Fruit fly (Drosophila melanogaster) whole organism, adult: ENCODE measurements around the gene MtnA.

Experiments used
- CG11617 ChIP-seq: fragments of 200-800 bp; sonication (Bioruptor generic); optimal IDR thresholded peaks from 2 replicates; lab custom pipeline; 2017; ENCODE audit warnings: mild to moderate bottlenecking, missing biosample characterization, missing genetic modification reagents, missing genetic modification characterization
- CG12768 ChIP-seq: fragments of 200-800 bp; sonication (Bioruptor generic); optimal IDR thresholded peaks from 2 replicates; lab custom pipeline; 2017; ENCODE audit warnings: missing biosample characterization, missing genetic modification characterization, mild to moderate bottlenecking, moderate library complexity, missing genetic modification reagents
- CG14711 ChIP-seq: fragments of 200-800 bp; sonication (Bioruptor generic); optimal IDR thresholded peaks from 2 replicates; lab custom pipeline; 2018; ENCODE audit warnings: missing biosample characterization, mild to moderate bottlenecking, missing genetic modification characterization, moderate library complexity
- CG1620 ChIP-seq: fragments of 200-800 bp; sonication (Bioruptor generic); optimal IDR thresholded peaks from 2 replicates; lab custom pipeline; 2016; ENCODE audit warnings: missing biosample characterization, missing genetic modification characterization
- CG33017 ChIP-seq: fragments of 200-800 bp; sonication (Bioruptor generic); optimal IDR thresholded peaks from 2 replicates; lab custom pipeline; 2018; ENCODE audit warnings: missing biosample characterization, mild to moderate bottlenecking, missing genetic modification characterization, moderate library complexity
- CG5204 ChIP-seq: fragments of 200-800 bp; sonication (Bioruptor generic); optimal IDR thresholded peaks from 2 replicates; lab custom pipeline; 2016; ENCODE audit warnings: missing biosample characterization, missing genetic modification characterization
- CG7045 ChIP-seq: fragments of 200-800 bp; sonication (Bioruptor generic); optimal IDR thresholded peaks from 2 replicates; lab custom pipeline; 2017; ENCODE audit warnings: missing biosample characterization, mild to moderate bottlenecking, missing genetic modification characterization
- CG7101 ChIP-seq: fragments of 200-800 bp; sonication (Bioruptor generic); optimal IDR thresholded peaks from 2 replicates; lab custom pipeline; 2018; ENCODE audit warnings: missing biosample characterization, mild to moderate bottlenecking, missing genetic modification characterization, moderate library complexity
- Clk ChIP-seq: fragments of 200-800 bp; sonication (Bioruptor generic); optimal IDR thresholded peaks from 2 replicates; lab custom pipeline; 2017; ENCODE audit warnings: missing biosample characterization, missing genetic modification characterization
- Crg-1 ChIP-seq: fragments of 200-800 bp; sonication (Bioruptor generic); optimal IDR thresholded peaks from 2 replicates; lab custom pipeline; 2016; ENCODE audit warnings: missing biosample characterization, missing genetic modification characterization
- Hr96 ChIP-seq: fragments of 200-800 bp; sonication (Bioruptor generic); optimal IDR thresholded peaks from 2 replicates; lab custom pipeline; 2016; ENCODE audit warnings: missing biosample characterization, missing genetic modification characterization
- Mnt ChIP-seq: fragments of 200-800 bp; sonication (Bioruptor generic); optimal IDR thresholded peaks from 2 replicates; lab custom pipeline; 2016; ENCODE audit warnings: missing biosample characterization, mild to moderate bottlenecking, missing genetic modification characterization
- bab1 ChIP-seq: fragments of 200-800 bp; sonication (Bioruptor generic); optimal IDR thresholded peaks from 3 replicates; lab custom pipeline; 2019; ENCODE audit warnings: missing biosample characterization, mild to moderate bottlenecking, missing genetic modification characterization, moderate library complexity
- cic ChIP-seq: fragments of 200-800 bp; sonication (Bioruptor generic); optimal IDR thresholded peaks from 2 replicates; lab custom pipeline; 2017; ENCODE audit warnings: missing biosample characterization, mild to moderate bottlenecking, missing genetic modification characterization, moderate library complexity
- cnc ChIP-seq, 2 experiments: fragments of >200 bp; optimal IDR thresholded peaks; 2 replicates each; lab custom pipeline; 2017
- kay ChIP-seq: fragments of 200-800 bp; sonication (Bioruptor generic); peaks from one replicate; lab custom pipeline; 2016; ENCODE audit warnings: missing biosample characterization, missing genetic modification characterization, borderline replicate concordance
- ovo ChIP-seq: fragments of 200-800 bp; sonication (Bioruptor generic); optimal IDR thresholded peaks from 2 replicates; lab custom pipeline; 2016; ENCODE audit warnings: missing biosample characterization, missing genetic modification characterization
- pad ChIP-seq: fragments of 200-800 bp; sonication (Bioruptor generic); optimal IDR thresholded peaks from 3 replicates; lab custom pipeline; 2017; ENCODE audit warnings: missing biosample characterization, missing genetic modification characterization, mild to moderate bottlenecking, moderate library complexity, missing genetic modification reagents
- tj ChIP-seq: fragments of 200-800 bp; sonication (Bioruptor generic); optimal IDR thresholded peaks from 3 replicates; lab custom pipeline; 2017; ENCODE audit warnings: missing biosample characterization, mild to moderate bottlenecking, missing genetic modification characterization, moderate library complexity
- toe ChIP-seq: fragments of 200-800 bp; sonication (Bioruptor generic); optimal IDR thresholded peaks from 2 replicates; lab custom pipeline; 2016; ENCODE audit warnings: missing biosample characterization, missing genetic modification characterization

Gene MtnA

dm6 chr3R:9791177-9791806, 7.1 kb upstream of the MtnA start, which contains the start of the genes CG12945 and CG8507:
CG12945 (minus strand) TSS chr3R:9791221.
CG8507 (plus strand) TSS chr3R:9791483.
- peak; percentile 97 for TF ChIP-seq tj
- peak; percentile 53 for TF ChIP-seq CG33017
- peak; percentile 50 for TF ChIP-seq CG14711 (tag; lab: Kevin White, UChicago)
- peak; percentile 74 for TF ChIP-seq Crg-1 (GFP tag; lab: Kevin White, UChicago)
- peak; percentile 65 for TF ChIP-seq CG7101 (tag; lab: Kevin White, UChicago)
- TF ChIP-seq cic (GFP tag; lab: Kevin White, UChicago), result peak; percentile 44
- no peak for TF ChIP-seq Hr96 (GFP tag; lab: Kevin White, UChicago)
- peak; percentile 72 for TF ChIP-seq CG1620
- TF ChIP-seq Clk (GFP tag; lab: Kevin White, UChicago), result no peak
- no peak for TF ChIP-seq kay
- no peak for TF ChIP-seq cnc (optimal IDR thresholded peaks at IDR 0.05; lab: Kevin White, UChicago)
- TF ChIP-seq ovo (GFP tag; lab: Kevin White, UChicago), result peak; percentile 72
- TF ChIP-seq CG11617 (GFP tag; lab: Kevin White, UChicago), result peak; percentile 56
- TF ChIP-seq CG5204 (GFP tag; lab: Kevin White, UChicago), result no peak
- peak; percentile 41 for TF ChIP-seq Mnt
- TF ChIP-seq CG12768 (GFP tag; lab: Kevin White, UChicago), result peak; percentile 52
- peak; percentile 79 for TF ChIP-seq bab1 (GFP tag; lab: Kevin White, UChicago)
- peak; percentile 55 for TF ChIP-seq pad (GFP tag; lab: Kevin White, UChicago)

dm6 chr3R:9783240-9783917, 791 bp downstream of the MtnA start:
- TF ChIP-seq cic (GFP tag; lab: Kevin White, UChicago), result no peak
- TF ChIP-seq CG14711 (tag; lab: Kevin White, UChicago), result peak; percentile 18
- no peak for TF ChIP-seq CG5204 (GFP tag; lab: Kevin White, UChicago)
- peak; percentile 16 for TF ChIP-seq CG7101 (tag; lab: Kevin White, UChicago)
- no peak for TF ChIP-seq cnc (optimal IDR thresholded peaks at IDR 0.05; lab: Kevin White, UChicago)
- TF ChIP-seq ovo (GFP tag; lab: Kevin White, UChicago), result peak; percentile 0
- TF ChIP-seq bab1 (GFP tag; lab: Kevin White, UChicago), result peak; percentile 62
- no peak for TF ChIP-seq CG1620
- peak; percentile 37 for TF ChIP-seq CG33017
- TF ChIP-seq Crg-1 (GFP tag; lab: Kevin White, UChicago), result no peak

dm6 chr3R:9779764-9780163, 4.4 kb downstream of the MtnA start, which contains the start of gene CG12947:
CG12947 (plus strand) TSS chr3R:9780064.
- TF ChIP-seq CG12768 (GFP tag; lab: Kevin White, UChicago) (no peak), CG1620 (no peak), CG33017 (no peak), CG5204 (GFP tag; lab: Kevin White, UChicago) (no peak), cic (GFP tag; lab: Kevin White, UChicago) (no peak), CG7045 (GFP tag; lab: Kevin White, UChicago) (no peak), CG7101 (tag; lab: Kevin White, UChicago) (no peak), CG11617 (GFP tag; lab: Kevin White, UChicago) (no peak)

- TF ChIP-seq toe (peak; percentile 92), bab1 (GFP tag; lab: Kevin White, UChicago) (peak; percentile 93), kay (no peak), CG7045 (GFP tag; lab: Kevin White, UChicago) (peak; percentile 42), CG5204 (GFP tag; lab: Kevin White, UChicago) (no peak), CG33017 (peak; percentile 53), ovo (GFP tag; lab: Kevin White, UChicago) (peak; percentile 73), Crg-1 (GFP tag; lab: Kevin White, UChicago) (peak; percentile 93), Clk (GFP tag; lab: Kevin White, UChicago) (peak; percentile 62), cnc (optimal IDR thresholded peaks at IDR 0.05; lab: Kevin White, UChicago) (no peak), CG11617 (GFP tag; lab: Kevin White, UChicago) (peak; percentile 83), CG1620 (peak; percentile 94), CG12768 (GFP tag; lab: Kevin White, UChicago) (peak; percentile 70), Hr96 (GFP tag; lab: Kevin White, UChicago) (peak; percentile 87), cic (GFP tag; lab: Kevin White, UChicago) (peak; percentile 74), tj (peak; percentile 50), CG14711 (tag; lab: Kevin White, UChicago) (peak; percentile 69), pad (GFP tag; lab: Kevin White, UChicago) (peak; percentile 71), CG7101 (tag; lab: Kevin White, UChicago) (peak; percentile 86), Mnt (peak; percentile 90)
Measured at dm6 chr3R:9777941-9778360, 6.2 kb downstream of the MtnA start, which contains the start of gene RpS29. RpS29 (plus strand) TSS chr3R:9778042.

dm6 chr3R:9774821-9775220, 9.3 kb downstream of the MtnA start, which contains the start of gene topi:
topi (plus strand) TSS chr3R:9775121.
- TF ChIP-seq kay (no peak), CG7045 (GFP tag; lab: Kevin White, UChicago) (no peak), Hr96 (GFP tag; lab: Kevin White, UChicago) (no peak), CG33017 (no peak), cnc (optimal IDR thresholded peaks at IDR 0.05; lab: Kevin White, UChicago) (no peak), CG12768 (GFP tag; lab: Kevin White, UChicago) (no peak), ovo (GFP tag; lab: Kevin White, UChicago) (no peak), CG1620 (no peak), pad (GFP tag; lab: Kevin White, UChicago) (no peak), CG7101 (tag; lab: Kevin White, UChicago) (no peak), Crg-1 (GFP tag; lab: Kevin White, UChicago) (no peak), cic (GFP tag; lab: Kevin White, UChicago) (no peak), bab1 (GFP tag; lab: Kevin White, UChicago) (no peak), tj (no peak)
